Worm (Caenorhabditis elegans): ENCODE results near the gene dim-1.

ce11 chrX:8027509-8027908 lies 30.5 kb downstream of the dim-1 start:
- TF ChIP-seq dsc-1 (tag; optimal IDR thresholded peaks at IDR 0.05) (no peak), mep-1 (tag; optimal IDR thresholded peaks at IDR 0.05) (no peak), ceh-8 (GFP tag; optimal IDR thresholded peaks at IDR 0.05) (no peak), ceh-82 (tag; optimal IDR thresholded peaks at IDR 0.05) (no peak)

All from whole organism, L1 larva.